Fruit fly (Drosophila melanogaster): Measurements from ENCODE around the gene CG31668.
A peak's percentile ranks its signal among the peaks of the same experiment; 100 is the strongest.

CG31668 gene

dm6 chr2L:2172460-2173121 is 33.4 kb downstream of the CG31668 start:
- TF ChIP-seq h (GFP tag; optimal IDR thresholded peaks at IDR 0.05) (no peak), jim (GFP tag; optimal IDR thresholded peaks at IDR 0.05) (no peak), Sp1 (GFP tag; optimal IDR thresholded peaks at IDR 0.05) (no peak), GATAd (GFP tag; optimal IDR thresholded peaks at IDR 0.05) (no peak), Rel (GFP tag; optimal IDR thresholded peaks at IDR 0.05) (no peak), Rel (tag; optimal IDR thresholded peaks at IDR 0.05) (no peak), psq (GFP tag; optimal IDR thresholded peaks at IDR 0.05) (no peak), OdsH (GFP tag; optimal IDR thresholded peaks at IDR 0.05) (no peak), pan (optimal IDR thresholded peaks at IDR 0.05) (no peak), woc (GFP tag; optimal IDR thresholded peaks at IDR 0.05) (no peak)

dm6 chr2L:2171366-2172078 is 34.4 kb downstream of the CG31668 start:
- TF ChIP-seq Sp1 (GFP tag; optimal IDR thresholded peaks at IDR 0.05) (peak; percentile 52), foxo (GFP tag; optimal IDR thresholded peaks at IDR 0.05) (peak in 1 of 2 experiments; percentile 11), sv (GFP tag; optimal IDR thresholded peaks at IDR 0.05) (no peak), HLH106 (tag; optimal IDR thresholded peaks at IDR 0.05) (peak; percentile 25), CrebA (GFP tag; optimal IDR thresholded peaks at IDR 0.05; ENCODE audit: borderline replicate concordance) (peak; percentile 60), h (GFP tag; optimal IDR thresholded peaks at IDR 0.05) (peak; percentile 54), brk (GFP tag; optimal IDR thresholded peaks at IDR 0.05) (peak; percentile 68), woc (GFP tag; optimal IDR thresholded peaks at IDR 0.05) (no peak), Rel (GFP tag; optimal IDR thresholded peaks at IDR 0.05) (no peak), Rel (tag; optimal IDR thresholded peaks at IDR 0.05) (peak; percentile 76), psq (GFP tag; optimal IDR thresholded peaks at IDR 0.05) (peak; percentile 69), usp (GFP tag; optimal IDR thresholded peaks at IDR 0.05) (no peak), OdsH (GFP tag; optimal IDR thresholded peaks at IDR 0.05) (peak; percentile 31)

- TF ChIP-seq dl (GFP tag; optimal IDR thresholded peaks at IDR 0.05; ENCODE audit: insufficient read depth in 1 of 2, partially characterized antibody in 2 of 2) (no peak), GATAd (GFP tag; optimal IDR thresholded peaks at IDR 0.05) (no peak)
These were observed 37.0 kb downstream of the CG31668 start for dm6 chr2L:2168894-2169456.

dm6 chr2L:2168184-2168893 is 37.6 kb downstream of the CG31668 start:
- TF ChIP-seq br (GFP tag; optimal IDR thresholded peaks at IDR 0.05) (peak; percentile 34), Rel (GFP tag; optimal IDR thresholded peaks at IDR 0.05) (no peak), Rel (tag; optimal IDR thresholded peaks at IDR 0.05) (peak; percentile 4), Hr83 (GFP tag; optimal IDR thresholded peaks at IDR 0.05; ENCODE audit: poor library complexity, severe bottlenecking) (peak; percentile 29), h (GFP tag; optimal IDR thresholded peaks at IDR 0.05) (peak; percentile 26), Mio (GFP tag; optimal IDR thresholded peaks at IDR 0.05) (no peak)

dm6 chr2L:2166958-2167707 is 38.8 kb downstream of the CG31668 start:
- TF ChIP-seq psq (GFP tag; optimal IDR thresholded peaks at IDR 0.05) (peak; percentile 62), Jra (GFP tag; optimal IDR thresholded peaks at IDR 0.05) (no peak), ey (GFP tag; optimal IDR thresholded peaks at IDR 0.05) (no peak)

dm6 chr2L:2165864-2166263 is 40.1 kb downstream of the CG31668 start:
- TF ChIP-seq h (GFP tag; optimal IDR thresholded peaks at IDR 0.05) = peak; percentile 47
- TF ChIP-seq Myc (optimal IDR thresholded peaks at IDR 0.05) = no peak
- TF ChIP-seq sage (GFP tag; optimal IDR thresholded peaks at IDR 0.05) = no peak
- TF ChIP-seq lola (GFP tag; optimal IDR thresholded peaks at IDR 0.05) = no peak
- no peak for TF ChIP-seq OdsH (GFP tag; optimal IDR thresholded peaks at IDR 0.05)
- TF ChIP-seq rgr (GFP tag; optimal IDR thresholded peaks at IDR 0.05) = peak; percentile 23
- peak; percentile 23 for TF ChIP-seq br (GFP tag; optimal IDR thresholded peaks at IDR 0.05)
- TF ChIP-seq CrebA (GFP tag; optimal IDR thresholded peaks at IDR 0.05; ENCODE audit: borderline replicate concordance) = peak; percentile 20
- no peak for TF ChIP-seq foxo (GFP tag; optimal IDR thresholded peaks at IDR 0.05)
- TF ChIP-seq Vsx2 (GFP tag; optimal IDR thresholded peaks at IDR 0.05; ENCODE audit: partially characterized antibody) = no peak
- peak; percentile 34 for TF ChIP-seq Sp1 (GFP tag; optimal IDR thresholded peaks at IDR 0.05)
- TF ChIP-seq usp (GFP tag; optimal IDR thresholded peaks at IDR 0.05) = no peak
- TF ChIP-seq Hr83 (GFP tag; optimal IDR thresholded peaks at IDR 0.05; ENCODE audit: poor library complexity, severe bottlenecking) = no peak
- no peak for TF ChIP-seq brk (GFP tag; optimal IDR thresholded peaks at IDR 0.05)
- TF ChIP-seq CG9705 (GFP tag; optimal IDR thresholded peaks at IDR 0.05) = no peak
- TF ChIP-seq sv (GFP tag; optimal IDR thresholded peaks at IDR 0.05) = no peak
- no peak for TF ChIP-seq Dfd (GFP tag; optimal IDR thresholded peaks at IDR 0.05)
- no peak for TF ChIP-seq fru (GFP tag; optimal IDR thresholded peaks at IDR 0.05)
- no peak for TF ChIP-seq Rel (GFP tag; optimal IDR thresholded peaks at IDR 0.05)
- TF ChIP-seq Rel (tag; optimal IDR thresholded peaks at IDR 0.05) = peak; percentile 59
- TF ChIP-seq Abd-B (GFP tag; optimal IDR thresholded peaks at IDR 0.05) = no peak
- TF ChIP-seq jim (GFP tag; optimal IDR thresholded peaks at IDR 0.05) = no peak
- TF ChIP-seq GATAd (GFP tag; optimal IDR thresholded peaks at IDR 0.05) = no peak
- no peak for TF ChIP-seq Hr78 (GFP tag; optimal IDR thresholded peaks at IDR 0.05)
- TF ChIP-seq dl (GFP tag; optimal IDR thresholded peaks at IDR 0.05; ENCODE audit: insufficient read depth in 1 of 2, partially characterized antibody in 2 of 2) = no peak

All from whole organism, wandering third instar larva.